Worm (Caenorhabditis elegans): ENCODE results near the gene ire-1.

DNA sequence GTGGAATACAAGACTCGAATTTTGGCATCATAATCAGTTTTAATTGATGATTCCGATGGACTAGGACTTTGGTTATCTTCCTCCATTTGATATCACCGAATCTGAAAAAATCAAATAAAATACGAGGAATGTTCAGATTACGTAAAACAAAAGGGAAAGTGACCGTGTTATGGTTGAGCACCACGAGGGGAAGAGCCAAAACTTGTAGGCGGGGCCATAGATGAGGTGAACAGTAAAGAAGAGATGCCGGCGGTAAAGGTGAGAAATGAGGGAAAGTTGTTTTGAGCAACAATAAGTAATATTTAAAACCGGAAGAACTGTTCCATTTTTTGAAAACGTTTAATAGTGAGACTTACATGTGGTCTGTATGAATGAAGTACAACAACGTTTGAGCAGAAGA, 25.2 kb upstream of the ire-1 start, which contains the start of gene F10B5.3:
- no peak for TF ChIP-seq ceh-58 (GFP tag; IDR thresholded peaks at IDR 0.05)
- no peak for TF ChIP-seq hmg-20 (GFP tag; IDR thresholded peaks at IDR 0.05)
- no peak for TF ChIP-seq F37B4.10 (GFP tag; IDR thresholded peaks at IDR 0.05)
- no peak for TF ChIP-seq snpc-3.4 (tag; optimal IDR thresholded peaks at IDR 0.05)
- no peak for TF ChIP-seq Y95B8A.8 (GFP tag; IDR thresholded peaks at IDR 0.05)
- no peak for TF ChIP-seq ztf-28 (GFP tag; IDR thresholded peaks at IDR 0.05)
- TF ChIP-seq chd-7 (tag; optimal IDR thresholded peaks at IDR 0.05), result no peak
- no peak for TF ChIP-seq madf-8 (GFP tag; conservative IDR thresholded peaks at IDR 0.05)
- no peak for TF ChIP-seq F10E7.11 (tag; optimal IDR thresholded peaks at IDR 0.05)
- no peak for TF ChIP-seq mxl-1 (tag; optimal IDR thresholded peaks at IDR 0.05)
- no peak for TF ChIP-seq ztf-3 (GFP tag; optimal IDR thresholded peaks at IDR 0.05)
- TF ChIP-seq dox-1 (GFP tag; IDR thresholded peaks at IDR 0.05), result no peak
- no peak for TF ChIP-seq F22D6.2 (tag; optimal IDR thresholded peaks at IDR 0.05)

Measured in whole organism, young adult.